Worm (Caenorhabditis elegans) whole organism, L4 larva: ENCODE measurements around the gene M116.5.
A peak's percentile ranks its signal among the peaks of the same experiment; 100 is the strongest.

Source experiments
- ama-1 ChIP-seq: fragments of 150-350 bp; optimal IDR thresholded peaks from 2 replicates; lab custom pipeline; 2014; ENCODE audit warnings: inconsistent platforms, mixed read lengths
- ceh-28 ChIP-seq: fragments of 150-350 bp; optimal IDR thresholded peaks from 2 replicates; lab custom pipeline; 2014; ENCODE audit warnings: missing biosample characterization, missing genetic modification reagents, missing genetic modification characterization
- ceh-82 ChIP-seq: sonication (generic microtip); optimal IDR thresholded peaks from 2 replicates; lab custom pipeline; 2017; ENCODE audit warnings: missing biosample characterization, missing genetic modification characterization
- mdl-1 ChIP-seq, 2 experiments: fragments of 150-350 bp in 1 of 2; sonication (generic microtip) in 1 of 2; optimal IDR thresholded peaks; 2 replicates each; lab custom pipeline; 2014 to 2017; ENCODE audit warnings: missing biosample characterization in 2 of 2, missing genetic modification characterization in 2 of 2
- nhr-102 ChIP-seq: sonication (generic microtip); optimal IDR thresholded peaks from 2 replicates; lab custom pipeline; 2016; ENCODE audit warnings: mild to moderate bottlenecking, missing genetic modification characterization, moderate library complexity, missing compliant biosample characterization
- nhr-11 ChIP-seq: fragments of 150-350 bp; optimal IDR thresholded peaks from 2 replicates; lab custom pipeline; 2014; ENCODE audit warnings: missing biosample characterization, missing genetic modification characterization
- nhr-28 ChIP-seq: fragments of 150-350 bp; optimal IDR thresholded peaks from 2 replicates; lab custom pipeline; 2014; ENCODE audit warnings: missing biosample characterization, missing genetic modification characterization
- snpc-4 ChIP-seq: fragments of 150-350 bp; optimal IDR thresholded peaks from 2 replicates; lab custom pipeline; 2014; ENCODE audit warnings: missing biosample characterization, missing genetic modification characterization
- unc-130 ChIP-seq: sonication (generic microtip); optimal IDR thresholded peaks from 2 replicates; lab custom pipeline; 2016; ENCODE audit warnings: missing genetic modification reagents, missing genetic modification characterization, missing compliant biosample characterization

DNA sequence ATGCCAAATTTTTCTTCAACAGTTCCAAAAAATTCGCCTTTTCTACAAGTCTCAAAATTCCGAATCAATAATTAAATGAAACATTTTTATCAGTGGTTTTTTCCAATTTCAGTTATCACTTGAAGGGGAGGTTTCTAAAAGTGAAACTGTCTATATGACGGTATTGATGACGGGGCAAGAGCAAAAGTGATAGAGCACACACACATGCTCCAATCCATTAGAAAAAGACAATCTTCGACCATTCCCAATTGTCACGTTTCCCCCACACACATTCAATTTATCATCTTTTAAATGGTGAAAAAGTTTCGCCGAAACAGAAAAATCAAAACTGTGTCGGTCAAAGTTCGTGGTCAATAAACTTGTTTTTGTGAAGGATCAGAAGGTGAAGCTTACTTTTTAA lies 32.3 kb upstream of the M116.5 start:
- TF ChIP-seq nhr-102 (tag; lab: Kevin White, UChicago) (no peak), ceh-28 (no peak), mdl-1 (tag; optimal IDR thresholded peaks at IDR 0.05; lab: Kevin White, UChicago) (peak in 1 of 2 experiments; percentile 37), ama-1 (lab: Kevin White, UChicago) (no peak), ceh-82 (tag; lab: Kevin White, UChicago) (no peak), unc-130 (GFP tag; lab: Kevin White, UChicago) (no peak), nhr-28 (tag; lab: Kevin White, UChicago) (peak; percentile 54), nhr-11 (tag; lab: Kevin White, UChicago) (no peak), snpc-4 (no peak)
